Fruit fly (Drosophila melanogaster): ENCODE results near the gene SH3PX1.

DNA sequence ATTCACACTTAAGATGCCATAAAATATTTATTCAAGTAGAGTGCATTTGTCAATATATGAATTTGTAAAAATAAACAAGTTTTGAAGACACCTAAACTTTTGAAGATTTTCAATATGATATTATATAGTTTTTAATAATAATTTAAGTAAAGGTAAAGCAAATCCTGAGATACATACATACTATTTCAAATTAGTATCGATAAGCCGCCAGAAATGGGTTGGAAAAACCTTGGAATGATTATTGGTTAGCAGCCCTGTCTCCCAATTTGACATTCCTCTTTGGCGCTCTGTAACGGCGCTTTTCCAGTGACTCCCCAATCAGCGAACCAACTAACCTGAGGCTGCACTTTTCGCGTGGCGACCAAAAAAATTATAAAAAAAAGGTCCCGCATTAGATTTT lies 32.7 kb downstream of the SH3PX1 start, which contains the start of gene alphaTub67C:
- TF ChIP-seq chn (GFP tag; optimal IDR thresholded peaks at IDR 0.05) (no peak), slou (GFP tag; optimal IDR thresholded peaks at IDR 0.05) (no peak), Abd-B (GFP tag; optimal IDR thresholded peaks at IDR 0.05) (no peak), CG17568 (GFP tag; optimal IDR thresholded peaks at IDR 0.05) (no peak), btn (GFP tag; optimal IDR thresholded peaks at IDR 0.05) (no peak), MESR4 (GFP tag; optimal IDR thresholded peaks at IDR 0.05) (no peak), CG8388 (GFP tag; optimal IDR thresholded peaks at IDR 0.05) (no peak), cato (GFP tag; optimal IDR thresholded peaks at IDR 0.05; ENCODE audit: borderline replicate concordance) (no peak), CG13624 (GFP tag; optimal IDR thresholded peaks at IDR 0.05) (no peak), Hr3 (GFP tag; optimal IDR thresholded peaks at IDR 0.05) (no peak)

Measured in whole organism, embryonic.